Worm (Caenorhabditis elegans) whole organism, L1 larva: Measurements from ENCODE around the gene nspc-19.

Experiments
- C34B4.2 ChIP-seq: sonication (generic microtip); optimal IDR thresholded peaks from 2 replicates; lab custom pipeline; 2017; ENCODE audit warnings: mild to moderate bottlenecking, missing genetic modification characterization, missing compliant biosample characterization
- F16B12.6 ChIP-seq: fragments of 150-350 bp; optimal IDR thresholded peaks from 2 replicates; lab custom pipeline; 2014; ENCODE audit warnings: missing biosample characterization, missing genetic modification characterization
- aha-1 ChIP-seq: fragments of 150-350 bp; optimal IDR thresholded peaks from 2 replicates; lab custom pipeline; 2014; ENCODE audit warnings: missing biosample characterization, missing genetic modification characterization
- alr-1 ChIP-seq: fragments of 200-800 bp; sonication (Bioruptor generic); optimal IDR thresholded peaks from 2 replicates; lab custom pipeline; 2018; ENCODE audit warnings: borderline replicate concordance, mild to moderate bottlenecking, missing genetic modification characterization, missing compliant biosample characterization
- aly-2 ChIP-seq: fragments of 150-350 bp; optimal IDR thresholded peaks from 2 replicates; lab custom pipeline; 2014; ENCODE audit warnings: missing biosample characterization, missing genetic modification characterization
- blmp-1 ChIP-seq: fragments of 150-350 bp; optimal IDR thresholded peaks from 2 replicates; lab custom pipeline; 2014; ENCODE audit warnings: missing biosample characterization, missing genetic modification characterization
- ceh-63 ChIP-seq: fragments of 200-800 bp; sonication (Bioruptor generic); optimal IDR thresholded peaks from 2 replicates; lab custom pipeline; 2018; ENCODE audit warnings: mild to moderate bottlenecking, missing genetic modification characterization, missing compliant biosample characterization
- ceh-8 ChIP-seq: fragments of 200-800 bp; sonication (Bioruptor generic); optimal IDR thresholded peaks from 2 replicates; lab custom pipeline; 2018; ENCODE audit warnings: mild to moderate bottlenecking, missing genetic modification characterization, moderate library complexity, missing compliant biosample characterization
- ceh-88 ChIP-seq: fragments of 200-800 bp; sonication (Bioruptor generic); IDR thresholded peaks from 2 replicates; pipeline ENCODE4 v1.3.6; 2022; ENCODE audit warnings: missing genetic modification characterization, missing compliant biosample characterization
- ces-1 ChIP-seq: fragments of 150-350 bp; optimal IDR thresholded peaks from 2 replicates; lab custom pipeline; 2014; ENCODE audit warnings: missing biosample characterization, missing genetic modification reagents, missing genetic modification characterization
- efl-1 ChIP-seq, 4 experiments: fragments of 150-350 bp; optimal IDR thresholded peaks in 3 of 4; peaks in 1 of 4; 1 replicate in 1 of 4; 2 replicates in 3 of 4; lab custom pipeline; 2014; ENCODE audit warnings: missing biosample characterization in 2 of 4, missing genetic modification characterization in 2 of 4, missing genetic modification reagents in 2 of 4
- egl-13 ChIP-seq: sonication (generic microtip); optimal IDR thresholded peaks from 2 replicates; lab custom pipeline; 2016; ENCODE audit warnings: missing genotype, missing genetic modification reagents, missing genetic modification characterization, missing compliant biosample characterization
- elt-3 ChIP-seq, 6 experiments: fragments of 150-350 bp in 1 of 6; sonication (generic microtip); optimal IDR thresholded peaks; 2 replicates each; lab custom pipeline; 2017 to 2018; ENCODE audit warnings: missing biosample characterization in 6 of 6, missing genetic modification characterization in 6 of 6, inconsistent platforms in 1 of 6
- fkh-8 ChIP-seq: sonication (generic microtip); optimal IDR thresholded peaks from 2 replicates; lab custom pipeline; 2016; ENCODE audit warnings: mild to moderate bottlenecking, missing genetic modification characterization, missing compliant biosample characterization
- fos-1 ChIP-seq: fragments of 150-350 bp; optimal IDR thresholded peaks from 2 replicates; lab custom pipeline; 2014; ENCODE audit warnings: missing biosample characterization, missing genetic modification characterization
- jun-1 ChIP-seq: fragments of 150-350 bp; optimal IDR thresholded peaks from 2 replicates; lab custom pipeline; 2014; ENCODE audit warnings: missing biosample characterization, missing genetic modification reagents, missing genetic modification characterization
- lin-13 ChIP-seq: fragments of 150-350 bp; optimal IDR thresholded peaks from 2 replicates; lab custom pipeline; 2014; ENCODE audit warnings: missing biosample characterization, missing genetic modification reagents, missing genetic modification characterization
- lin-14 ChIP-seq: fragments of 200-800 bp; sonication (Bioruptor generic); optimal IDR thresholded peaks from 2 replicates; lab custom pipeline; 2018; ENCODE audit warnings: mild to moderate bottlenecking, missing genetic modification characterization, moderate library complexity, missing compliant biosample characterization
- lin-15B ChIP-seq: fragments of 150-350 bp; sonication (generic microtip); optimal IDR thresholded peaks from 3 replicates; lab custom pipeline; 2014; ENCODE audit warnings: missing biosample characterization, missing genetic modification characterization
- lir-3 ChIP-seq: sonication (generic microtip); optimal IDR thresholded peaks from 2 replicates; lab custom pipeline; 2016; ENCODE audit warnings: mild to moderate bottlenecking, missing genetic modification characterization, moderate library complexity, missing compliant biosample characterization; ENCODE audit not compliant: poor library complexity
- lsy-2 ChIP-seq, 2 experiments: fragments of 150-350 bp; optimal IDR thresholded peaks; 2 replicates each; lab custom pipeline; 2014; ENCODE audit warnings: missing biosample characterization in 2 of 2, missing genetic modification characterization in 2 of 2
- mab-9 ChIP-seq: fragments of 200-800 bp; sonication (Bioruptor generic); IDR thresholded peaks from 2 replicates; pipeline ENCODE4 v1.3.6; 2022; ENCODE audit warnings: missing genetic modification reagents, missing genetic modification characterization, missing compliant biosample characterization
- mdl-1 ChIP-seq, 2 experiments: fragments of 150-350 bp; optimal IDR thresholded peaks; 2 replicates each; lab custom pipeline; 2014 to 2017; ENCODE audit warnings: missing biosample characterization in 2 of 2, missing genetic modification characterization in 2 of 2, inconsistent platforms in 1 of 2
- mep-1 ChIP-seq: fragments of 150-350 bp; optimal IDR thresholded peaks from 2 replicates; lab custom pipeline; 2014; ENCODE audit warnings: missing biosample characterization, missing genetic modification characterization
- nhr-11 ChIP-seq: fragments of 150-350 bp; optimal IDR thresholded peaks from 2 replicates; lab custom pipeline; 2014; ENCODE audit warnings: missing biosample characterization, missing genetic modification characterization
- nhr-19 ChIP-seq: fragments of 200-800 bp; sonication (Bioruptor generic); conservative IDR thresholded peaks from 2 replicates; pipeline ENCODE4 v1.3.6; 2022; ENCODE audit warnings: missing genetic modification characterization, missing compliant biosample characterization
- nhr-20 ChIP-seq: sonication (generic microtip); optimal IDR thresholded peaks from 2 replicates; lab custom pipeline; 2016; ENCODE audit warnings: mild to moderate bottlenecking, missing genetic modification characterization, missing compliant biosample characterization
- nhr-237 ChIP-seq: fragments of 150-350 bp; optimal IDR thresholded peaks from 2 replicates; lab custom pipeline; 2014; ENCODE audit warnings: missing biosample characterization, missing genetic modification characterization
- nhr-71 ChIP-seq: sonication (generic microtip); optimal IDR thresholded peaks from 2 replicates; lab custom pipeline; 2016; ENCODE audit warnings: mild to moderate bottlenecking, missing genetic modification characterization, moderate library complexity, missing compliant biosample characterization
- nhr-76 ChIP-seq: sonication (generic microtip); optimal IDR thresholded peaks from 2 replicates; lab custom pipeline; 2017; ENCODE audit warnings: missing biosample characterization, missing genetic modification characterization
- nhr-85 ChIP-seq: sonication (generic microtip); peaks from one replicate; lab custom pipeline; 2016; ENCODE audit warnings: missing genetic modification characterization, inconsistent platforms, missing compliant biosample characterization
- skn-1 ChIP-seq: fragments of 150-350 bp; optimal IDR thresholded peaks from 2 replicates; lab custom pipeline; 2014; ENCODE audit warnings: missing biosample characterization, missing genetic modification characterization
- snpc-4 ChIP-seq: fragments of 150-350 bp; optimal IDR thresholded peaks from 2 replicates; lab custom pipeline; 2014; ENCODE audit warnings: missing biosample characterization, missing genetic modification characterization
- snu-23 ChIP-seq: sonication (generic microtip); optimal IDR thresholded peaks from 2 replicates; lab custom pipeline; 2016; ENCODE audit warnings: missing genetic modification characterization, missing compliant biosample characterization
- sox-4 ChIP-seq: sonication (generic microtip); optimal IDR thresholded peaks from 2 replicates; lab custom pipeline; 2016; ENCODE audit warnings: missing genetic modification characterization, missing compliant biosample characterization
- sup-37 ChIP-seq: fragments of 200-800 bp; sonication (Bioruptor generic); optimal IDR thresholded peaks from 2 replicates; lab custom pipeline; 2018; ENCODE audit warnings: mild to moderate bottlenecking, missing genetic modification characterization, missing compliant biosample characterization
- swsn-7 ChIP-seq: sonication (generic microtip); optimal IDR thresholded peaks from 2 replicates; lab custom pipeline; 2016; ENCODE audit warnings: missing genetic modification characterization, missing compliant biosample characterization
- tbx-2 ChIP-seq: sonication (generic microtip); optimal IDR thresholded peaks from 2 replicates; lab custom pipeline; 2016; ENCODE audit warnings: missing genetic modification characterization, missing compliant biosample characterization
- unc-30 ChIP-seq: sonication (generic microtip); optimal IDR thresholded peaks from 2 replicates; lab custom pipeline; 2017; ENCODE audit warnings: missing biosample characterization, missing genetic modification characterization
- unc-86 ChIP-seq: sonication (generic microtip); optimal IDR thresholded peaks from 2 replicates; lab custom pipeline; 2016; ENCODE audit warnings: missing genetic modification characterization, missing compliant biosample characterization
- unc-98 ChIP-seq: fragments of 200-800 bp; sonication (Bioruptor generic); IDR thresholded peaks from 2 replicates; pipeline ENCODE4 v1.3.6; 2022; ENCODE audit warnings: missing genetic modification characterization, missing compliant biosample characterization
- vab-15 ChIP-seq: sonication (generic microtip); optimal IDR thresholded peaks from 2 replicates; lab custom pipeline; 2017; ENCODE audit warnings: missing genotype, mild to moderate bottlenecking, missing genetic modification characterization, missing compliant biosample characterization
- zip-4 ChIP-seq: fragments of 200-800 bp; sonication (Bioruptor generic); optimal IDR thresholded peaks from 2 replicates; lab custom pipeline; 2018; ENCODE audit warnings: mild to moderate bottlenecking, missing genetic modification characterization, moderate library complexity, missing compliant biosample characterization
- ztf-11 ChIP-seq, 2 experiments: sonication (generic microtip); optimal IDR thresholded peaks; 2 replicates each; lab custom pipeline; 2016 to 2017; ENCODE audit warnings: missing genetic modification characterization in 2 of 2, missing biosample characterization in 1 of 2, missing compliant biosample characterization in 1 of 2

The nspc-19 gene

DNA sequence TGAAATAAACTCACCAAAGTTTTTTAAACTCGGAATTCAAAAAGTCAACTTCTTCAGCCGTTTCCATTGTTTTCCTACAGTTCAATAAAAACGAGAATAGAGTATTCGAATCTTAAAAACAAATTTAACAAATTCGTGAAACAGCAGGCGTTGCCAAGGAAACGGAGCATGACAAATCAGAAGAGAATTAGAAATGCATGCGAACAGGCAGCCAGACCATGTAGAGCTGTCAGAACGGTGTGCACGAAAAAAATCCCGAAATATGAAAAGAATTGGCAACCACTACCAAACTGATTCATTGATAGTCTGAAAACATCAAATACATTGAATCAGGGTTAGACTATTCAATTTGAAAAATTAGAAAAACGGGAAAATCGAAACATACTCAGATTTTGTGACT is 13.5 kb downstream of the nspc-19 start, which contains the start of gene fbxa-81:
TSS of gene fbxa-81 (minus strand) at position 101 of the 400 bp plus-strand sequence.
- TF ChIP-seq blmp-1 (tag; lab: Kevin White, UChicago) (no peak), lin-14 (no peak), F16B12.6 (no peak), ceh-8 (GFP tag; lab: Kevin White, UChicago) (no peak), C34B4.2 (tag; lab: Kevin White, UChicago) (no peak), unc-98 (no peak), nhr-237 (tag; lab: Kevin White, UChicago) (no peak), tbx-2 (no peak), snpc-4 (tag; lab: Kevin White, UChicago) (no peak), sup-37 (no peak)

ce11 chrX:14543224-14543623 is 14.7 kb downstream of the nspc-19 start, which contains the start of gene T24C2.3:
TSS of gene T24C2.3 (plus strand) at chrX:14543524.
- no peak for TF ChIP-seq egl-13 (tag; lab: Kevin White, UChicago)
- no peak for TF ChIP-seq fkh-8
- no peak for TF ChIP-seq unc-86 (tag; lab: Kevin White, UChicago)
- TF ChIP-seq tbx-2 = no peak
- no peak for TF ChIP-seq lir-3 (tag; lab: Kevin White, UChicago)
- no peak for TF ChIP-seq nhr-11 (tag; lab: Kevin White, UChicago)
- TF ChIP-seq zip-4 (GFP tag; lab: Kevin White, UChicago) = no peak
- no peak for TF ChIP-seq ztf-11 (tag; optimal IDR thresholded peaks at IDR 0.05; lab: Kevin White, UChicago)
- TF ChIP-seq fos-1 (tag; lab: Kevin White, UChicago) = no peak
- no peak for TF ChIP-seq vab-15 (tag; lab: Kevin White, UChicago)
- TF ChIP-seq nhr-71 = no peak
- TF ChIP-seq nhr-19 (GFP tag; lab: Robert Waterston, UW) = no peak
- no peak for TF ChIP-seq F16B12.6

- no peak for TF ChIP-seq nhr-76 (tag; lab: Kevin White, UChicago)
- no peak for TF ChIP-seq vab-15 (tag; lab: Kevin White, UChicago)
- TF ChIP-seq ces-1 (GFP tag; lab: Kevin White, UChicago) = no peak
- TF ChIP-seq nhr-11 (tag; lab: Kevin White, UChicago) = no peak
- TF ChIP-seq ceh-63 (GFP tag; lab: Kevin White, UChicago) = no peak
- TF ChIP-seq lin-15B (tag; lab: Kevin White, UChicago) = no peak
- no peak for TF ChIP-seq nhr-85 (tag; lab: Kevin White, UChicago)
- no peak for TF ChIP-seq lin-13 (GFP tag; lab: Kevin White, UChicago)
- no peak for TF ChIP-seq fos-1 (tag; lab: Kevin White, UChicago)
- no peak for TF ChIP-seq ceh-8 (GFP tag; lab: Kevin White, UChicago)
- no peak for TF ChIP-seq swsn-7 (tag; lab: Kevin White, UChicago)
- no peak for TF ChIP-seq jun-1 (tag; lab: Kevin White, UChicago)
- no peak for TF ChIP-seq aly-2 (tag; lab: Kevin White, UChicago)
- no peak for TF ChIP-seq nhr-71
- TF ChIP-seq sox-4 = no peak
Observed at ce11 chrX:14545543-14545942, 17.0 kb downstream of the nspc-19 start, which contains the start of gene enri-2. TSS of gene enri-2 (plus strand) at chrX:14545843.

DNA sequence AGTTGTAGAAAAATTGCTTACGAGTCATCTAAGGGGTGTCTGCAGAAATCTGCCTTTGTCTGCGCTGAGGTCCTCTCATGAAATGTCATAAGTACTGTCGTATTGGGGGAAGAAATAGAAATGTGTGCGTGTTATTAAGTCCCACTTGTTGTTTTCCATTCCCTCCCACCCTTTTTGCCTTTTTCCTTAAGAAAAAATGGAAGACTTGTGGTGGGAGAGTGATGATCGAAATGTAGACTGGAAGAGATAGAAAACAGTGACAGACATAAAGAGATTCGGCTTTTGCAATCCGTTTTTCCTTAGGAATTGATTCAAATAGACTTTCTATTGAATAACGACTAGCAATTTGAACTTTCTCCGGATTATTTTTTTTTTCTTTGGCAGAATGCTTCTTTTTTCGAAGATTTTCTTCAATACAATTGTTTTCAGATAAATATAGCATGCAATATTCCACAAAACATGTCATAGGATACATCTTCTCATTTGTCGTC is 21.3 kb downstream of the nspc-19 start, which contains the start of gene ram-5:
TSS of gene ram-5 (plus strand) at position 441 of the 491 bp plus-strand sequence.
- TF ChIP-seq nhr-85 (tag; lab: Kevin White, UChicago) (peak; percentile 61), snu-23 (no peak)

DNA sequence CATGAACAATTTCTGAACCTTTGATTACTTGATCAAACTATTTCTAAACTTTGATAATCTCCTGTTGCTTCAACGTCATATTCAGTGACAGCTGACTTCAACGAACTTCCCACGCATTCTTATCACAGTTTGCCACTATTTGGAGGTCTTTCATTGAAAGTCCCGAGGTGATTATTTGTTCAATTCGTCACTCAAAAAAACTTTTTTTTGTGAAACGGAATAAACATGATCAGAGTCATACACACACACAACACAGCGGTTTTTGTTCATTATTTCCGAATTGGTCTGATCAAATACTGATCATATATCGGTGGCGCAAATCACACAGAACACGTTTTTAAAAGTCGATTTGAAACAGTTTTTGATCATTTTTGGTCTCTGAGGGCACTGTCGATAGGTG is 27.9 kb downstream of the nspc-19 start:
- no peak for TF ChIP-seq ces-1 (GFP tag; lab: Kevin White, UChicago)
- TF ChIP-seq mab-9 (GFP tag; lab: Robert Waterston, UW) = no peak
- TF ChIP-seq ztf-11 (tag; optimal IDR thresholded peaks at IDR 0.05; lab: Kevin White, UChicago) = no peak
- peak; percentile 27 for TF ChIP-seq blmp-1 (tag; lab: Kevin White, UChicago)
- no peak for TF ChIP-seq lsy-2 (tag; optimal IDR thresholded peaks at IDR 0.05; lab: Kevin White, UChicago)
- no peak for TF ChIP-seq elt-3 (tag; optimal IDR thresholded peaks at IDR 0.05; lab: Kevin White, UChicago)
- TF ChIP-seq aha-1 (tag; lab: Kevin White, UChicago) = no peak
- no peak for TF ChIP-seq sup-37
- no peak for TF ChIP-seq ceh-88 (GFP tag; lab: Robert Waterston, UW)
- no peak for TF ChIP-seq mep-1 (tag; lab: Kevin White, UChicago)
- TF ChIP-seq efl-1 (optimal IDR thresholded peaks at IDR 0.05; lab: Kevin White, UChicago) = no peak
- TF ChIP-seq efl-1 (GFP tag; optimal IDR thresholded peaks at IDR 0.05 in 1 of 2; lab: Kevin White, UChicago) = no peak
- no peak for TF ChIP-seq nhr-76 (tag; lab: Kevin White, UChicago)
- TF ChIP-seq alr-1 = no peak
- TF ChIP-seq zip-4 (GFP tag; lab: Kevin White, UChicago) = no peak
- TF ChIP-seq mdl-1 (tag; optimal IDR thresholded peaks at IDR 0.05; lab: Kevin White, UChicago) = no peak
- TF ChIP-seq nhr-20 = peak; percentile 24
- TF ChIP-seq unc-30 (tag; lab: Kevin White, UChicago) = no peak
- no peak for TF ChIP-seq skn-1 (tag; lab: Kevin White, UChicago)
